Worm (Caenorhabditis elegans) whole organism, young adult: ENCODE measurements around the gene E04D5.5.

Source experiments
- ama-1 ChIP-seq, 3 experiments: fragments of 150-350 bp in 1 of 3; sonication (generic microtip) in 2 of 3; optimal IDR thresholded peaks; 2 replicates each; lab custom pipeline; 2014 to 2018; ENCODE audit warnings: missing biosample characterization in 2 of 3, missing genetic modification characterization in 2 of 3, missing genetic modification reagents in 2 of 3
- atf-7 ChIP-seq: sonication (generic microtip); optimal IDR thresholded peaks from 2 replicates; lab custom pipeline; 2017; ENCODE audit warnings: mild to moderate bottlenecking, missing genetic modification characterization, missing compliant biosample characterization
- attf-6 ChIP-seq: fragments of 200-800 bp; sonication (Bioruptor generic); IDR thresholded peaks from 2 replicates; pipeline ENCODE4 v1.3.6; 2022; ENCODE audit warnings: missing genetic modification reagents, missing genetic modification characterization, missing compliant biosample characterization
- ccch-3 ChIP-seq: fragments of 200-800 bp; sonication (Bioruptor generic); optimal IDR thresholded peaks from 2 replicates; lab custom pipeline; 2018; ENCODE audit warnings: mild to moderate bottlenecking, missing genetic modification characterization, missing compliant biosample characterization
- die-1 ChIP-seq: sonication (generic microtip); optimal IDR thresholded peaks from 2 replicates; lab custom pipeline; 2016; ENCODE audit warnings: missing genotype, mild to moderate bottlenecking, missing genetic modification characterization, missing compliant biosample characterization
- efl-1 ChIP-seq: fragments of 150-350 bp; optimal IDR thresholded peaks from 2 replicates; lab custom pipeline; 2014; ENCODE audit warnings: missing biosample characterization, missing genetic modification reagents, missing genetic modification characterization
- hmg-20 ChIP-seq: fragments of 200-800 bp; sonication (Bioruptor generic); IDR thresholded peaks from 2 replicates; pipeline ENCODE4 v1.3.6; 2022; ENCODE audit warnings: missing genetic modification reagents, missing genetic modification characterization, missing compliant biosample characterization
- madf-6 ChIP-seq: fragments of 200-800 bp; sonication (Bioruptor generic); IDR thresholded peaks from 2 replicates; pipeline ENCODE4 v1.3.6; 2022; ENCODE audit warnings: missing genetic modification reagents, missing genetic modification characterization, missing compliant biosample characterization
- mxl-1 ChIP-seq: sonication (generic microtip); optimal IDR thresholded peaks from 2 replicates; lab custom pipeline; 2016; ENCODE audit warnings: missing genetic modification characterization, missing compliant biosample characterization
- rpc-1 ChIP-seq, 2 experiments: fragments of 150-350 bp in 1 of 2; sonication (generic microtip) in 1 of 2; optimal IDR thresholded peaks; 2 replicates each; lab custom pipeline; 2014 to 2018; ENCODE audit warnings: missing biosample characterization in 1 of 2, missing genetic modification characterization in 1 of 2, missing genetic modification reagents in 1 of 2, missing genotype in 1 of 2
- snpc-4 ChIP-seq, 5 experiments: fragments of 150-350 bp in 1 of 5; sonication (generic microtip) in 4 of 5; optimal IDR thresholded peaks; 2 replicates each; lab custom pipeline; 2014 to 2018; ENCODE audit warnings: missing genetic modification characterization in 5 of 5, missing biosample characterization in 3 of 5, antibody characterized with exemption in 2 of 5, mild to moderate bottlenecking in 2 of 5, missing compliant biosample characterization in 2 of 5, missing genotype in 2 of 5, moderate library complexity in 2 of 5, missing genetic modification reagents in 1 of 5

- TF ChIP-seq snpc-4 (GFP tag; optimal IDR thresholded peaks at IDR 0.05; lab: Kevin White, UChicago), result no peak
- no peak for TF ChIP-seq snpc-4 (tag; optimal IDR thresholded peaks at IDR 0.05; lab: Kevin White, UChicago)
- TF ChIP-seq atf-7 (tag; lab: Kevin White, UChicago), result no peak
- no peak for TF ChIP-seq madf-6 (GFP tag; lab: Robert Waterston, UW)
- no peak for TF ChIP-seq mxl-1 (tag; lab: Kevin White, UChicago)
- no peak for TF ChIP-seq die-1 (tag; lab: Kevin White, UChicago)
- no peak for TF ChIP-seq efl-1 (GFP tag; lab: Kevin White, UChicago)
- TF ChIP-seq hmg-20, result no peak
- no peak for TF ChIP-seq rpc-1 (optimal IDR thresholded peaks at IDR 0.05; lab: Kevin White, UChicago)
- TF ChIP-seq rpc-1 (tag; optimal IDR thresholded peaks at IDR 0.05; lab: Kevin White, UChicago), result no peak
- no peak for TF ChIP-seq ccch-3 (GFP tag; lab: Kevin White, UChicago)
- TF ChIP-seq ama-1 (optimal IDR thresholded peaks at IDR 0.05; lab: Kevin White, UChicago), result no peak
- TF ChIP-seq ama-1 (GFP tag; optimal IDR thresholded peaks at IDR 0.05; lab: Kevin White, UChicago), result no peak
- no peak for TF ChIP-seq attf-6 (GFP tag; lab: Robert Waterston, UW)
Observed at ce11 chrII:10384680-10385383, 26.3 kb upstream of the E04D5.5 start, which contains the start of gene ztf-27.
